Worm (Caenorhabditis elegans): ENCODE results near the gene C07A12.2.

DNA sequence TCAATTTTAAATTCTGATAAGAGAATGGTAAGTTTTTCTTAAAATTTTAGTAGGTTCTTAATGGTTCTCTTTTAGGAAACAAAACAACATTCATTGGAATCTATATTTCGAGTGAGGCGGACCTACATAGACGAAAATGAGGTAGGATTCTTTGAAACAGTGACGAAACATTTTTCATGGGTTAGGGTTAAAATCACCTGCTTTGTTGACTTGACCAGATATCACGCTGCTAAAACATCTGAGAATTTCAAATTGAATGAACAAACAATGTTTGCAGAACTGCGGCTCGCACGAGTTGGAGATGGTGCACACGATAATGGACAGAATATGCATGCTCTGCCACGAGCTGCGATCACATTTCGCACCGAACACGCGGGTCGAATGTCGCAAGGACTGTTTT, 17.6 kb downstream of the C07A12.2 start:
- TF ChIP-seq ceh-82 (tag; optimal IDR thresholded peaks at IDR 0.05) (no peak), ztf-4 (tag; optimal IDR thresholded peaks at IDR 0.05) (no peak), ama-1 (optimal IDR thresholded peaks at IDR 0.05) (no peak), blmp-1 (tag; optimal IDR thresholded peaks at IDR 0.05) (no peak), jun-1 (tag; optimal IDR thresholded peaks at IDR 0.05) (no peak), ceh-90 (tag; optimal IDR thresholded peaks at IDR 0.05) (no peak)
